Worm (Caenorhabditis elegans): ENCODE results near the gene ZC404.15.

ZC404.15 gene

DNA sequence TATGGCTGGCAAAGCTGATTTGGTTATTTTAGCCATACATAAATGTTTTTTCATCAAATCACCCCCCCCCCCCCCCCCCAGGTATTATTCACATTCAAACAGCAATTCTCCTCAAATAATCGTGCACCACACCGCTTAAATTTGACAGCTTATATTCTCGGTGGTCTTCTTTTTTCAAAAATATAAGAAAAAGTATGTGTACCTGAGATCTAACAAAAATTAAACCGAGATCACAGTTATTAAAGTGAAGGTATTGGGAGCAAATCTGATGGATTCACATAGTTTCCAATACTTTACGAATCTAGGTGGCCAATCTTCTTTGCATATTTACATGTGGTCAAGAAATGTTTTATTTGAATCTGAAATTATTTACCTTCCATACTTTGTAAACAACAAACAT lies at the start of gene ZC404.15:
TSS of gene ZC404.15 (plus strand) at position 301 of the 400 bp plus-strand sequence.
- TF ChIP-seq F16B12.6 (tag; optimal IDR thresholded peaks at IDR 0.05) (no peak), egl-27 (tag; optimal IDR thresholded peaks at IDR 0.05) (no peak), dsc-1 (tag; optimal IDR thresholded peaks at IDR 0.05) (no peak), tlp-1 (tag; optimal IDR thresholded peaks at IDR 0.05) (no peak), nhr-77 (tag; optimal IDR thresholded peaks at IDR 0.05) (no peak), efl-1 (optimal IDR thresholded peaks at IDR 0.05) (no peak), efl-1 (GFP tag; optimal IDR thresholded peaks at IDR 0.05 in 1 of 2) (no peak), fkh-4 (tag; optimal IDR thresholded peaks at IDR 0.05; ENCODE audit: borderline replicate concordance) (no peak), vab-15 (tag; optimal IDR thresholded peaks at IDR 0.05) (no peak), nhr-19 (GFP tag; conservative IDR thresholded peaks at IDR 0.05) (no peak), xbp-1 (tag; optimal IDR thresholded peaks at IDR 0.05) (no peak), nhr-85 (tag) (no peak), ceh-8 (GFP tag; optimal IDR thresholded peaks at IDR 0.05) (no peak), elt-2 (tag; optimal IDR thresholded peaks at IDR 0.05) (no peak), nhr-11 (tag; optimal IDR thresholded peaks at IDR 0.05) (no peak), sup-37 (GFP tag; optimal IDR thresholded peaks at IDR 0.05) (no peak), pqm-1 (tag; optimal IDR thresholded peaks at IDR 0.05) (no peak), egl-13 (tag; optimal IDR thresholded peaks at IDR 0.05) (no peak), mep-1 (tag; optimal IDR thresholded peaks at IDR 0.05) (no peak), snpc-4 (tag; optimal IDR thresholded peaks at IDR 0.05) (no peak)

DNA sequence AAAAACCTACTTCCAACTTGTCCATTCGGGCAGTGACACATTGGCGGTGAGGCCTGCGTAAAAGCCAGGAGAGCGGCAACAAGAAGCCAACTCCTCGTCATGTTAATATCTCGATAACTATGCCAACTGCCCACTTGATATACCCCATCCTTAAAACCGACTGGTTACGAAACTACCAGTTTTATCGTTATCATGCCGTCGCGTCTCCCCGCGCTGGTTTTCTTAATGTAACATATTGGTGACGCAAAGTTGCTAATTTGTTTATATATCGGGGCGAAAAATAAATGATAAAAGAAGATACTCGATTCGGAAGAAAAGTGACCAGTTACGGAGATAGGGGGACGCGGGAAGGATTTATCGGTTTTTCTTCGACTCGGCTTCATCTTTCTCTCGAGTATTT lies 48.7 kb upstream of the ZC404.15 start, which contains the start of gene grl-9:
TSS of gene grl-9 (minus strand) at position 101 of the 400 bp plus-strand sequence.
- TF ChIP-seq aha-1 (tag; optimal IDR thresholded peaks at IDR 0.05), result no peak
- TF ChIP-seq elt-2 (tag; optimal IDR thresholded peaks at IDR 0.05), result no peak
- no peak for TF ChIP-seq Y116A8C.19 (tag; optimal IDR thresholded peaks at IDR 0.05; ENCODE audit: borderline replicate concordance)
- TF ChIP-seq sox-4 (tag; optimal IDR thresholded peaks at IDR 0.05), result no peak
- TF ChIP-seq nhr-20 (tag; optimal IDR thresholded peaks at IDR 0.05), result no peak
- TF ChIP-seq blmp-1 (tag; optimal IDR thresholded peaks at IDR 0.05), result peak; percentile 24
- TF ChIP-seq alr-1 (tag; optimal IDR thresholded peaks at IDR 0.05; ENCODE audit: borderline replicate concordance), result no peak
- TF ChIP-seq F16B12.6 (tag; optimal IDR thresholded peaks at IDR 0.05), result no peak
- no peak for TF ChIP-seq pax-3 (tag; optimal IDR thresholded peaks at IDR 0.05)
- TF ChIP-seq lin-35 (GFP tag; optimal IDR thresholded peaks at IDR 0.05), result no peak
- no peak for TF ChIP-seq ets-5 (GFP tag; IDR thresholded peaks at IDR 0.05)
- no peak for TF ChIP-seq nhr-77 (tag; optimal IDR thresholded peaks at IDR 0.05)
- TF ChIP-seq ztf-11 (tag; optimal IDR thresholded peaks at IDR 0.05), result no peak
- no peak for TF ChIP-seq ztf-4 (tag; optimal IDR thresholded peaks at IDR 0.05)
- no peak for TF ChIP-seq jun-1 (tag; optimal IDR thresholded peaks at IDR 0.05)
- no peak for TF ChIP-seq efl-1 (optimal IDR thresholded peaks at IDR 0.05)
- peak in 1 of 2 experiments; percentile 53 for TF ChIP-seq efl-1 (GFP tag; optimal IDR thresholded peaks at IDR 0.05 in 1 of 2)
- no peak for TF ChIP-seq xbp-1 (tag; optimal IDR thresholded peaks at IDR 0.05)
- no peak for TF ChIP-seq dpl-1 (GFP tag; optimal IDR thresholded peaks at IDR 0.05)
- no peak for TF ChIP-seq hpl-2 (GFP tag; optimal IDR thresholded peaks at IDR 0.05)
- no peak for TF ChIP-seq hlh-17 (GFP tag; optimal IDR thresholded peaks at IDR 0.05; ENCODE audit: borderline replicate concordance)
- TF ChIP-seq elt-3 (tag; optimal IDR thresholded peaks at IDR 0.05), result peak in 1 of 6 experiments; percentile 3

DNA sequence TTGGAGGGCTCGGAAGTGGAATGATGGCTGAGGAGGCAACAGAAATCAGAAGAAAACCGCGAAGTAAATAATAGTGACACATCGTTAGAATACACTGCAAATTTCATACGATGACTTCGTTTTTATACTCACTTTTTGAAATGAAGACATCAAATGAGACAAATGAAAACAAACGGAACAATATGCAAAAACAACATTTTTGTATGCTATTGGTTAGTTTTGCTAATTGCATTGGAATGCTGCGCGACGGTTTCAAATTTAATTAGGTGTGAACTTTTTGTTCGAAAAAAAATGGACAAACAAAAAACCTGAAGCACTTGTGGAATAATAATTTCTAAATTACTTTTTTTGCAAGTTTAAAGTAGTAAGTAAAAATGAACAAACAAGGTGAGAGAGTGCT lies 47.3 kb upstream of the ZC404.15 start, which contains the start of gene grl-8:
TSS of gene grl-8 (minus strand) at position 101 of the 400 bp plus-strand sequence.
- TF ChIP-seq unc-98 (GFP tag; IDR thresholded peaks at IDR 0.05), result no peak
- TF ChIP-seq swsn-7 (tag; optimal IDR thresholded peaks at IDR 0.05), result no peak
- TF ChIP-seq dsc-1 (tag; optimal IDR thresholded peaks at IDR 0.05), result no peak
- TF ChIP-seq hlh-17 (GFP tag; optimal IDR thresholded peaks at IDR 0.05; ENCODE audit: borderline replicate concordance), result no peak
- TF ChIP-seq ets-5 (GFP tag; IDR thresholded peaks at IDR 0.05), result no peak
- no peak for TF ChIP-seq lin-39 (tag; optimal IDR thresholded peaks at IDR 0.05)
- TF ChIP-seq ceh-63 (GFP tag; optimal IDR thresholded peaks at IDR 0.05), result no peak
- TF ChIP-seq elt-3 (tag; optimal IDR thresholded peaks at IDR 0.05), result no peak
- TF ChIP-seq pag-3 (tag; optimal IDR thresholded peaks at IDR 0.05; ENCODE audit: borderline replicate concordance, insufficient read depth), result no peak
